Worm (Caenorhabditis elegans) whole organism, young adult: ENCODE data around the gene C02D5.4.

Source experiments
- C17E4.6 ChIP-seq: fragments of 200-800 bp; sonication (Bioruptor generic); IDR thresholded peaks from 2 replicates; pipeline ENCODE4 v1.3.6; 2022; ENCODE audit warnings: missing genetic modification reagents, missing genetic modification characterization, missing compliant biosample characterization
- F10E7.11 ChIP-seq: sonication (generic microtip); optimal IDR thresholded peaks from 2 replicates; lab custom pipeline; 2017; ENCODE audit warnings: mild to moderate bottlenecking, missing genetic modification characterization, moderate library complexity, missing compliant biosample characterization
- F37B4.10 ChIP-seq: fragments of 200-800 bp; sonication (Bioruptor generic); IDR thresholded peaks from 2 replicates; pipeline ENCODE4 v1.3.6; 2022; ENCODE audit warnings: missing genetic modification characterization, missing compliant biosample characterization
- T07F8.4 ChIP-seq: sonication (generic microtip); optimal IDR thresholded peaks from 2 replicates; lab custom pipeline; 2016; ENCODE audit warnings: mild to moderate bottlenecking, missing genetic modification characterization, moderate library complexity, missing compliant biosample characterization
- Y53F4B.3 ChIP-seq: fragments of 200-800 bp; sonication (Bioruptor generic); IDR thresholded peaks from 2 replicates; pipeline ENCODE4 v1.3.6; 2022; ENCODE audit warnings: missing genetic modification reagents, missing genetic modification characterization, missing compliant biosample characterization
- ama-1 ChIP-seq, 3 experiments: fragments of 150-350 bp in 1 of 3; sonication (generic microtip) in 2 of 3; optimal IDR thresholded peaks; 2 replicates each; lab custom pipeline; 2014 to 2018; ENCODE audit warnings: missing biosample characterization in 2 of 3, missing genetic modification characterization in 2 of 3, missing genetic modification reagents in 2 of 3
- cebp-1 ChIP-seq, 2 experiments: fragments of 200-800 bp in 1 of 2; sonication (Bioruptor generic) in 1 of 2; sonication (generic microtip) in 1 of 2; IDR thresholded peaks in 1 of 2; optimal IDR thresholded peaks in 1 of 2; 2 replicates each; pipeline versions ENCODE4 v1.3.6 to Lab custom; 2017 to 2022; ENCODE audit warnings: missing compliant biosample characterization in 2 of 2, missing genetic modification characterization in 2 of 2, mild to moderate bottlenecking in 1 of 2, missing genetic modification reagents in 1 of 2, moderate library complexity in 1 of 2
- ceh-91 ChIP-seq: fragments of 200-800 bp; sonication (Bioruptor generic); IDR thresholded peaks from 2 replicates; pipeline ENCODE4 v1.3.6; 2022; ENCODE audit warnings: missing genetic modification reagents, missing genetic modification characterization, missing compliant biosample characterization
- chd-7 ChIP-seq: sonication (generic microtip); optimal IDR thresholded peaks from 2 replicates; lab custom pipeline; 2016; ENCODE audit warnings: mild to moderate bottlenecking, missing genetic modification characterization, moderate library complexity, missing compliant biosample characterization
- die-1 ChIP-seq: sonication (generic microtip); optimal IDR thresholded peaks from 2 replicates; lab custom pipeline; 2016; ENCODE audit warnings: missing genotype, mild to moderate bottlenecking, missing genetic modification characterization, missing compliant biosample characterization
- dox-1 ChIP-seq: fragments of 200-800 bp; sonication (Bioruptor generic); IDR thresholded peaks from 2 replicates; pipeline ENCODE4 v1.3.6; 2022; ENCODE audit warnings: missing genetic modification reagents, missing genetic modification characterization, missing compliant biosample characterization
- egl-18 ChIP-seq: fragments of 200-800 bp; sonication (Bioruptor generic); IDR thresholded peaks from 2 replicates; pipeline ENCODE4 v1.3.6; 2022; ENCODE audit warnings: missing genetic modification reagents, missing genetic modification characterization, missing compliant biosample characterization
- hmg-1.2 ChIP-seq: fragments of 200-800 bp; sonication (Bioruptor generic); IDR thresholded peaks from 2 replicates; pipeline ENCODE4 v1.3.6; 2022; ENCODE audit warnings: missing genetic modification reagents, missing genetic modification characterization, missing compliant biosample characterization
- hrde-1 ChIP-seq: sonication (generic microtip); optimal IDR thresholded peaks from 2 replicates; lab custom pipeline; 2016; ENCODE audit warnings: missing genetic modification characterization, mild to moderate bottlenecking, missing compliant biosample characterization, moderate library complexity, missing genotype, missing genetic modification reagents, borderline replicate concordance
- hsf-1 ChIP-seq: fragments of 200-800 bp; sonication (Bioruptor generic); IDR thresholded peaks from 2 replicates; pipeline ENCODE4 v1.3.6; 2022; ENCODE audit warnings: missing genetic modification reagents, missing genetic modification characterization, missing compliant biosample characterization
- lsl-1 ChIP-seq: fragments of 200-800 bp; sonication (Bioruptor generic); optimal IDR thresholded peaks from 2 replicates; lab custom pipeline; 2018; ENCODE audit warnings: mild to moderate bottlenecking, missing genetic modification characterization, moderate library complexity, missing compliant biosample characterization
- madf-10 ChIP-seq: sonication (generic microtip); optimal IDR thresholded peaks from 2 replicates; lab custom pipeline; 2016; ENCODE audit warnings: mild to moderate bottlenecking, missing genetic modification characterization, missing compliant biosample characterization
- madf-3 ChIP-seq: fragments of 200-800 bp; sonication (Bioruptor generic); IDR thresholded peaks from 2 replicates; pipeline ENCODE4 v1.3.6; 2022; ENCODE audit warnings: missing genetic modification reagents, missing genetic modification characterization, missing compliant biosample characterization
- madf-6 ChIP-seq: fragments of 200-800 bp; sonication (Bioruptor generic); IDR thresholded peaks from 2 replicates; pipeline ENCODE4 v1.3.6; 2022; ENCODE audit warnings: missing genetic modification reagents, missing genetic modification characterization, missing compliant biosample characterization
- mes-4 ChIP-seq: sonication (generic microtip); optimal IDR thresholded peaks from 2 replicates; lab custom pipeline; 2016; ENCODE audit warnings: missing genotype, missing genetic modification characterization, missing compliant biosample characterization
- nhr-179 ChIP-seq: sonication (generic microtip); optimal IDR thresholded peaks from 2 replicates; lab custom pipeline; 2016; ENCODE audit warnings: mild to moderate bottlenecking, missing genetic modification characterization, missing compliant biosample characterization
- nhr-27 ChIP-seq: fragments of 200-800 bp; sonication (Bioruptor generic); optimal IDR thresholded peaks from 2 replicates; lab custom pipeline; 2018; ENCODE audit warnings: mild to moderate bottlenecking, missing genetic modification characterization, moderate library complexity, missing compliant biosample characterization
- nhr-80 ChIP-seq: sonication (generic microtip); optimal IDR thresholded peaks from 2 replicates; lab custom pipeline; 2016; ENCODE audit warnings: missing genetic modification characterization, missing compliant biosample characterization
- nhr-90 ChIP-seq: sonication (generic microtip); optimal IDR thresholded peaks from 2 replicates; lab custom pipeline; 2016; ENCODE audit warnings: missing genotype, mild to moderate bottlenecking, missing genetic modification characterization, missing compliant biosample characterization
- pha-4 ChIP-seq: fragments of 150-350 bp; sonication (generic microtip); optimal IDR thresholded peaks from 2 replicates; lab custom pipeline; 2014; ENCODE audit warnings: missing biosample characterization, missing genetic modification reagents, missing genetic modification characterization
- sdz-38 ChIP-seq: sonication (generic microtip); optimal IDR thresholded peaks from 2 replicates; lab custom pipeline; 2016; ENCODE audit warnings: missing genotype, missing genetic modification characterization, missing compliant biosample characterization
- sptf-2 ChIP-seq: fragments of 200-800 bp; sonication (Bioruptor generic); optimal IDR thresholded peaks from 2 replicates; lab custom pipeline; 2018; ENCODE audit warnings: mild to moderate bottlenecking, missing genetic modification characterization, missing compliant biosample characterization
- zfh-2 ChIP-seq: fragments of 200-800 bp; sonication (Bioruptor generic); conservative IDR thresholded peaks from 2 replicates; pipeline ENCODE4 v1.3.6; 2022; ENCODE audit warnings: missing genetic modification reagents, missing genetic modification characterization, missing compliant biosample characterization
- zim-3 ChIP-seq: sonication (generic microtip); optimal IDR thresholded peaks from 2 replicates; lab custom pipeline; 2017; ENCODE audit warnings: mild to moderate bottlenecking, missing genetic modification characterization, moderate library complexity, missing compliant biosample characterization
- ztf-18 ChIP-seq: sonication (generic microtip); optimal IDR thresholded peaks from 2 replicates; lab custom pipeline; 2016; ENCODE audit warnings: missing genotype, mild to moderate bottlenecking, missing genetic modification characterization, missing compliant biosample characterization
- ztf-28 ChIP-seq: fragments of 200-800 bp; sonication (Bioruptor generic); IDR thresholded peaks from 2 replicates; pipeline ENCODE4 v1.3.6; 2022; ENCODE audit warnings: missing genetic modification reagents, missing genetic modification characterization, missing compliant biosample characterization
- ztf-3 ChIP-seq: fragments of 200-800 bp; sonication (Bioruptor generic); optimal IDR thresholded peaks from 2 replicates; lab custom pipeline; 2018; ENCODE audit warnings: mild to moderate bottlenecking, missing genetic modification characterization, missing compliant biosample characterization

C02D5.4 gene

ce11 chrIII:8506348-8506747, 45.6 kb upstream of the C02D5.4 start:
- TF ChIP-seq cebp-1 (GFP tag; IDR thresholded peaks at IDR 0.05; lab: Robert Waterston, UW) = no peak
- TF ChIP-seq cebp-1 (tag; optimal IDR thresholded peaks at IDR 0.05; lab: Kevin White, UChicago) = peak; percentile 15
- no peak for TF ChIP-seq sdz-38
- TF ChIP-seq dox-1 (GFP tag; lab: Robert Waterston, UW) = no peak
- no peak for TF ChIP-seq zim-3 (tag; lab: Kevin White, UChicago)
- no peak for TF ChIP-seq die-1 (tag; lab: Kevin White, UChicago)

DNA sequence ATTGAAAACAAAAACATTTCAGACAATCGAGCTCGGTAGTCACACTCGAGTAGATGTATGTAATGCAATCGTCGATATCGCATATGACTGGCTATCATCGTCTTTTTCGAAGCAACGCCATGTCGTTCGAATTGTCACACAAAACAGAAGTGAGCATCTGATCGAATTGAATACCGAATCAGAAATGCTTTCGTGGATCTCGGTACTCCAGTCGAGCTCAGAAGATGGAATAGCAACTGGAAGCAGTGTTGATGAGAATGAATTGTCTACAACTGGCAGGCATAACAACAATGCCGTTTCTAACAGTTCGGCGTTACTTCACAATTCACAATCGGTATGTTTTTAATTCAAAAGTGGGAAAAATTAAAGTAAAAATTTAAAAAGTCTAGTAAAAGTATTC, 42.7 kb upstream of the C02D5.4 start:
- TF ChIP-seq madf-3 (GFP tag; lab: Robert Waterston, UW) (0 out of 2 replicates have a peak, but pooled peaks have one; percentile 52), Y53F4B.3 (GFP tag; lab: Robert Waterston, UW) (no peak)

- TF ChIP-seq zfh-2 (GFP tag; lab: Robert Waterston, UW) (0 out of 2 replicates have a peak, but pooled peaks have one; percentile 19), dox-1 (GFP tag; lab: Robert Waterston, UW) (0 out of 2 replicates have a peak, but pooled peaks have one; percentile 8), madf-6 (GFP tag; lab: Robert Waterston, UW) (0 out of 2 replicates have a peak, but pooled peaks have one; percentile 23), hrde-1 (tag; lab: Kevin White, UChicago) (no peak), nhr-27 (tag; lab: Kevin White, UChicago) (no peak), F10E7.11 (tag; lab: Kevin White, UChicago) (no peak), T07F8.4 (tag; lab: Kevin White, UChicago) (no peak), ama-1 (optimal IDR thresholded peaks at IDR 0.05; lab: Kevin White, UChicago) (no peak), ama-1 (GFP tag; optimal IDR thresholded peaks at IDR 0.05; lab: Kevin White, UChicago) (no peak), ztf-18 (tag; lab: Kevin White, UChicago) (no peak), madf-10 (tag; lab: Kevin White, UChicago) (no peak), sptf-2 (GFP tag; lab: Kevin White, UChicago) (no peak), chd-7 (tag; lab: Kevin White, UChicago) (peak; percentile 14), F37B4.10 (GFP tag; lab: Robert Waterston, UW) (no peak), nhr-80 (tag; lab: Kevin White, UChicago) (no peak), hmg-1.2 (GFP tag; lab: Robert Waterston, UW) (0 out of 2 replicates have a peak, but pooled peaks have one; percentile 4), egl-18 (GFP tag; lab: Robert Waterston, UW) (no peak), ztf-28 (GFP tag; lab: Robert Waterston, UW) (no peak), ceh-91 (GFP tag; lab: Robert Waterston, UW) (no peak), lsl-1 (GFP tag; lab: Kevin White, UChicago) (no peak), C17E4.6 (GFP tag; lab: Robert Waterston, UW) (no peak), nhr-90 (tag; lab: Kevin White, UChicago) (no peak), pha-4 (tag; lab: Kevin White, UChicago) (no peak), mes-4 (tag; lab: Kevin White, UChicago) (no peak), hsf-1 (GFP tag; lab: Robert Waterston, UW) (no peak), nhr-179 (tag; lab: Kevin White, UChicago) (no peak), ztf-3 (GFP tag; lab: Kevin White, UChicago) (no peak)
Observed at ce11 chrIII:8509644-8510393, 42.1 kb upstream of the C02D5.4 start.
